Worm (Caenorhabditis elegans) whole organism, late embryonic: ENCODE measurements around the gene sdz-13.

Experiments used
- C38D4.7 ChIP-seq: fragments of 200-800 bp; sonication (Bioruptor generic); optimal IDR thresholded peaks from 2 replicates; lab custom pipeline; 2018; ENCODE audit warnings: mild to moderate bottlenecking, missing genetic modification characterization, moderate library complexity, missing compliant biosample characterization
- K09A11.1 ChIP-seq: sonication (generic microtip); optimal IDR thresholded peaks from 2 replicates; lab custom pipeline; 2017; ENCODE audit warnings: antibody characterized with exemption, mild to moderate bottlenecking, missing genetic modification characterization, missing compliant biosample characterization; ENCODE audit not compliant: insufficient read depth
- ama-1 ChIP-seq: fragments of 150-350 bp; optimal IDR thresholded peaks from 2 replicates; lab custom pipeline; 2014
- ceh-45 ChIP-seq: fragments of 200-800 bp; sonication (Bioruptor generic); IDR thresholded peaks from 2 replicates; pipeline ENCODE4 v1.3.6; 2022; ENCODE audit warnings: missing genetic modification reagents, missing genetic modification characterization, missing compliant biosample characterization
- che-1 ChIP-seq: sonication (generic microtip); optimal IDR thresholded peaks from 2 replicates; lab custom pipeline; 2016; ENCODE audit warnings: mild to moderate bottlenecking, missing genetic modification characterization, missing compliant biosample characterization
- dve-1 ChIP-seq: sonication (generic microtip); optimal IDR thresholded peaks from 2 replicates; lab custom pipeline; 2017; ENCODE audit warnings: antibody characterized with exemption, mild to moderate bottlenecking, missing genetic modification characterization, missing compliant biosample characterization
- eyg-1 ChIP-seq: sonication (generic microtip); optimal IDR thresholded peaks from 2 replicates; lab custom pipeline; 2016; ENCODE audit warnings: missing genotype, missing genetic modification characterization, missing compliant biosample characterization
- madf-2 ChIP-seq: sonication (generic microtip); optimal IDR thresholded peaks from 2 replicates; lab custom pipeline; 2017; ENCODE audit warnings: missing genetic modification characterization, missing compliant biosample characterization
- nhr-232 ChIP-seq: sonication (generic microtip); optimal IDR thresholded peaks from 2 replicates; lab custom pipeline; 2016; ENCODE audit warnings: missing genetic modification characterization, missing compliant biosample characterization
- rnt-1 ChIP-seq: sonication (generic microtip); optimal IDR thresholded peaks from 2 replicates; lab custom pipeline; 2016; ENCODE audit warnings: missing genetic modification characterization, missing compliant biosample characterization
- sox-4 ChIP-seq: sonication (generic microtip); optimal IDR thresholded peaks from 2 replicates; lab custom pipeline; 2017; ENCODE audit warnings: mild to moderate bottlenecking, missing genetic modification characterization, inconsistent platforms, missing compliant biosample characterization
- syd-9 ChIP-seq: sonication (generic microtip); optimal IDR thresholded peaks from 2 replicates; lab custom pipeline; 2016; ENCODE audit warnings: mild to moderate bottlenecking, missing genetic modification characterization, moderate library complexity, missing compliant biosample characterization
- tbx-2 ChIP-seq: sonication (generic microtip); optimal IDR thresholded peaks from 2 replicates; lab custom pipeline; 2016; ENCODE audit warnings: missing genetic modification characterization, missing compliant biosample characterization

ce11 chrIV:10898160-10898559 is 18.7 kb upstream of the sdz-13 start:
- TF ChIP-seq sox-4 = no peak
- no peak for TF ChIP-seq dve-1 (tag; lab: Kevin White, UChicago)
- no peak for TF ChIP-seq rnt-1
- TF ChIP-seq syd-9 (tag; lab: Kevin White, UChicago) = no peak
- no peak for TF ChIP-seq nhr-232 (tag; lab: Kevin White, UChicago)
- TF ChIP-seq ceh-45 = no peak
- no peak for TF ChIP-seq eyg-1
- no peak for TF ChIP-seq tbx-2
- TF ChIP-seq C38D4.7 = no peak
- no peak for TF ChIP-seq che-1 (tag; lab: Kevin White, UChicago)
- TF ChIP-seq madf-2 (tag; lab: Kevin White, UChicago) = no peak
- no peak for TF ChIP-seq ama-1 (lab: Kevin White, UChicago)
- no peak for TF ChIP-seq K09A11.1 (tag; lab: Kevin White, UChicago)
